Worm (Caenorhabditis elegans): ENCODE data around the gene fip-3.

ce11 chrIII:8618412-8618960 lies 29.2 kb upstream of the fip-3 start, which contains the start of gene C13G5.2:
- TF ChIP-seq snpc-4 (GFP tag; optimal IDR thresholded peaks at IDR 0.05): no peak
- no peak for TF ChIP-seq snpc-4 (tag; optimal IDR thresholded peaks at IDR 0.05)
- TF ChIP-seq akir-1 (GFP tag; optimal IDR thresholded peaks at IDR 0.05): no peak
- peak; percentile 91 for TF ChIP-seq madf-6 (GFP tag; IDR thresholded peaks at IDR 0.05)
- peak; percentile 74 for TF ChIP-seq snpc-3.4 (tag; optimal IDR thresholded peaks at IDR 0.05)
- TF ChIP-seq bed-2 (GFP tag; IDR thresholded peaks at IDR 0.05): no peak

All from whole organism, young adult.